Worm (Caenorhabditis elegans) whole organism, late embryonic: Measurements from ENCODE around the gene F47B8.2.
"Not testable (repeated sequence)": the region's sequence is repeated elsewhere in the genome, so short reads cannot be mapped to it uniquely, and the experiment has no call there.

Experiments
- C08G9.2 ChIP-seq: sonication (generic microtip); optimal IDR thresholded peaks from 2 replicates; lab custom pipeline; 2016; ENCODE audit warnings: mild to moderate bottlenecking, missing genetic modification characterization, moderate library complexity, missing compliant biosample characterization
- F13H6.1 ChIP-seq: sonication (generic microtip); optimal IDR thresholded peaks from 2 replicates; lab custom pipeline; 2016; ENCODE audit warnings: missing genetic modification characterization, missing compliant biosample characterization
- T23F11.4 ChIP-seq: fragments of 200-800 bp; sonication (Bioruptor generic); optimal IDR thresholded peaks from 2 replicates; lab custom pipeline; 2018; ENCODE audit warnings: mild to moderate bottlenecking, missing genetic modification characterization, missing compliant biosample characterization
- ama-1 ChIP-seq: fragments of 150-350 bp; optimal IDR thresholded peaks from 2 replicates; lab custom pipeline; 2014
- ceh-18 ChIP-seq: sonication (generic microtip); optimal IDR thresholded peaks from 2 replicates; lab custom pipeline; 2016; ENCODE audit warnings: missing genetic modification characterization, missing compliant biosample characterization
- ceh-19 ChIP-seq: fragments of 200-800 bp; sonication (Bioruptor generic); optimal IDR thresholded peaks from 2 replicates; lab custom pipeline; 2018; ENCODE audit warnings: mild to moderate bottlenecking, missing genetic modification characterization, missing compliant biosample characterization
- ceh-2 ChIP-seq: sonication (generic microtip); optimal IDR thresholded peaks from 2 replicates; lab custom pipeline; 2016; ENCODE audit warnings: missing genotype, missing genetic modification characterization, missing compliant biosample characterization
- ceh-22 ChIP-seq: sonication (generic microtip); optimal IDR thresholded peaks from 2 replicates; lab custom pipeline; 2017; ENCODE audit warnings: missing biosample characterization, missing genetic modification characterization
- ceh-6 ChIP-seq: fragments of 200-800 bp; sonication (Bioruptor generic); optimal IDR thresholded peaks from 2 replicates; lab custom pipeline; 2018; ENCODE audit warnings: mild to moderate bottlenecking, missing genetic modification characterization, missing compliant biosample characterization
- che-1 ChIP-seq: sonication (generic microtip); optimal IDR thresholded peaks from 2 replicates; lab custom pipeline; 2016; ENCODE audit warnings: mild to moderate bottlenecking, missing genetic modification characterization, missing compliant biosample characterization
- dmd-4 ChIP-seq: sonication (generic microtip); optimal IDR thresholded peaks from 2 replicates; lab custom pipeline; 2016; ENCODE audit warnings: borderline replicate concordance, missing genetic modification characterization, missing compliant biosample characterization
- elt-2 ChIP-seq: sonication (generic microtip); optimal IDR thresholded peaks from 2 replicates; lab custom pipeline; 2016; ENCODE audit warnings: missing genetic modification reagents, missing genetic modification characterization, missing compliant biosample characterization
- elt-4 ChIP-seq: sonication (generic microtip); optimal IDR thresholded peaks from 2 replicates; lab custom pipeline; 2016; ENCODE audit warnings: missing genetic modification characterization, missing compliant biosample characterization
- ets-4 ChIP-seq: sonication (generic microtip); optimal IDR thresholded peaks from 2 replicates; lab custom pipeline; 2016; ENCODE audit warnings: missing genetic modification characterization, missing compliant biosample characterization
- eyg-1 ChIP-seq: sonication (generic microtip); optimal IDR thresholded peaks from 2 replicates; lab custom pipeline; 2016; ENCODE audit warnings: missing genotype, missing genetic modification characterization, missing compliant biosample characterization
- fax-1 ChIP-seq: sonication (generic microtip); optimal IDR thresholded peaks from 2 replicates; lab custom pipeline; 2016; ENCODE audit warnings: missing genotype, missing genetic modification characterization, missing compliant biosample characterization
- fkh-10 ChIP-seq: fragments of 150-350 bp; optimal IDR thresholded peaks from 2 replicates; lab custom pipeline; 2014; ENCODE audit warnings: missing biosample characterization, missing genetic modification reagents, missing genetic modification characterization
- fkh-6 ChIP-seq: sonication (generic microtip); optimal IDR thresholded peaks from 2 replicates; lab custom pipeline; 2016; ENCODE audit warnings: missing genetic modification characterization, missing compliant biosample characterization
- hlh-13 ChIP-seq: fragments of 200-800 bp; sonication (Bioruptor generic); optimal IDR thresholded peaks from 2 replicates; lab custom pipeline; 2018; ENCODE audit warnings: mild to moderate bottlenecking, missing genetic modification characterization, missing compliant biosample characterization
- lim-6 ChIP-seq: sonication (generic microtip); optimal IDR thresholded peaks from 2 replicates; lab custom pipeline; 2016; ENCODE audit warnings: missing genetic modification characterization, missing compliant biosample characterization
- madf-2 ChIP-seq: sonication (generic microtip); optimal IDR thresholded peaks from 2 replicates; lab custom pipeline; 2017; ENCODE audit warnings: missing genetic modification characterization, missing compliant biosample characterization
- nhr-11 ChIP-seq: fragments of 150-350 bp; optimal IDR thresholded peaks from 2 replicates; lab custom pipeline; 2014; ENCODE audit warnings: missing biosample characterization, missing genetic modification characterization
- nhr-232 ChIP-seq: sonication (generic microtip); optimal IDR thresholded peaks from 2 replicates; lab custom pipeline; 2016; ENCODE audit warnings: missing genetic modification characterization, missing compliant biosample characterization
- npax-4 ChIP-seq: sonication (generic microtip); optimal IDR thresholded peaks from 2 replicates; lab custom pipeline; 2016; ENCODE audit warnings: missing genetic modification characterization, missing compliant biosample characterization
- odd-2 ChIP-seq: sonication (generic microtip); optimal IDR thresholded peaks from 2 replicates; lab custom pipeline; 2017; ENCODE audit warnings: antibody characterized with exemption, mild to moderate bottlenecking, missing genetic modification characterization, missing compliant biosample characterization
- pha-4 ChIP-seq: fragments of 150-350 bp; optimal IDR thresholded peaks from 2 replicates; lab custom pipeline; 2018; ENCODE audit warnings: missing biosample characterization, missing genetic modification reagents, missing genetic modification characterization
- pqm-1 ChIP-seq: sonication (generic microtip); optimal IDR thresholded peaks from 2 replicates; lab custom pipeline; 2016; ENCODE audit warnings: missing genetic modification characterization, missing compliant biosample characterization
- pros-1 ChIP-seq: fragments of 150-350 bp; optimal IDR thresholded peaks from 2 replicates; lab custom pipeline; 2014; ENCODE audit warnings: missing biosample characterization, missing genetic modification reagents, missing genetic modification characterization
- rnt-1 ChIP-seq: sonication (generic microtip); optimal IDR thresholded peaks from 2 replicates; lab custom pipeline; 2016; ENCODE audit warnings: missing genetic modification characterization, missing compliant biosample characterization
- sox-2 ChIP-seq: fragments of 200-800 bp; sonication (Bioruptor generic); IDR thresholded peaks from 2 replicates; pipeline ENCODE4 v1.3.6; 2022; ENCODE audit warnings: missing genetic modification reagents, missing genetic modification characterization, missing compliant biosample characterization
- sox-4 ChIP-seq: sonication (generic microtip); optimal IDR thresholded peaks from 2 replicates; lab custom pipeline; 2017; ENCODE audit warnings: mild to moderate bottlenecking, missing genetic modification characterization, inconsistent platforms, missing compliant biosample characterization
- syd-9 ChIP-seq: sonication (generic microtip); optimal IDR thresholded peaks from 2 replicates; lab custom pipeline; 2016; ENCODE audit warnings: mild to moderate bottlenecking, missing genetic modification characterization, moderate library complexity, missing compliant biosample characterization
- tbx-2 ChIP-seq: sonication (generic microtip); optimal IDR thresholded peaks from 2 replicates; lab custom pipeline; 2016; ENCODE audit warnings: missing genetic modification characterization, missing compliant biosample characterization
- unc-3 ChIP-seq, 2 experiments: fragments of 200-800 bp in 1 of 2; sonication (Bioruptor generic) in 1 of 2; sonication (generic microtip) in 1 of 2; conservative IDR thresholded peaks in 1 of 2; optimal IDR thresholded peaks in 1 of 2; 2 replicates each; pipeline versions ENCODE4 v1.3.6 to Lab custom; 2016 to 2022; ENCODE audit warnings: missing compliant biosample characterization in 2 of 2, missing genetic modification characterization in 2 of 2, missing genetic modification reagents in 1 of 2
- unc-42 ChIP-seq: sonication (generic microtip); optimal IDR thresholded peaks from 2 replicates; lab custom pipeline; 2016; ENCODE audit warnings: missing genotype, missing genetic modification characterization, missing compliant biosample characterization
- unc-86 ChIP-seq: sonication (generic microtip); optimal IDR thresholded peaks from 2 replicates; lab custom pipeline; 2016; ENCODE audit warnings: missing genetic modification characterization, missing compliant biosample characterization

The F47B8.2 gene

DNA sequence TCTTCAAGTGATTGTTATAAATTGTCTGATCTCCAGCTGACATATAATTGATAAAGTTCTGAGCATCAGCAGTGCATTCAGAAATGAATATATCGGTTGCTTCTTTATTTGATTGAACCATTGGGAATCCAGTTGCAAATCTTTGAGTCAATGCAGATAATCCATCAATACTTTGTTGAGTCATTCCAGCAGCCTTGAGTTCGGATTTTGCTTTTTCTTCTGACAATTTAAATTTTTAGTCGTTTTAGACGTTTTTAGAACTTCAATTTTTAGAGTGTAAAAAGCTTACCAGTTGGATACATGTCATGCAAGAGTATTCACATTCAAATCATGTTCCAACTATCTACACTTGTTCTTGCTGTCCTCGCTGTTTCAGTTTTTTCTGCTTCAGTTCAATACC is 6.8 kb downstream of the F47B8.2 start, which contains the start of gene F14D7.14:
F14D7.14 (plus strand) TSS at position 301 of the 400 bp plus-strand sequence.
- not testable (repeated sequence) for TF ChIP-seq ets-4 (tag; lab: Kevin White, UChicago); eyg-1 (tag; lab: Kevin White, UChicago); elt-4

DNA sequence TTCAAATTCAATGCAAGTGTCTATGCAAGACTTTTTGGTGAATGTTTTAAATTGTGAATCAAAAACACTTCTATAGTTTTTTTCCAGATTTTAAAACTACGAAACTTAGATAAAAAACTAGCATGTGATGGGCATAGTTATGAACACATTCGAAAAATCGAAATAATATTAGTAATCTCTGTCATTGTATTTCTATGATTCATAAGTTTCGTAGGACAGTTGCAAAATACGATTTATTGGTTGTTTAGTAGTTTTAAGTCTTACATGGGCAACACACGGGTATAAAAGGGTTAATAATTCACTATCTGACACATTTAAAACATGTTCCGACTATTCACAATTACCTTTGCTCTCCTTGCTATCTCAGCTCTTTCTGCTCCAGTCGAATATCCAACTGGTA is 8.3 kb downstream of the F47B8.2 start, which contains the start of gene spig-5:
spig-5 (plus strand) TSS at position 301 of the 400 bp plus-strand sequence.
- TF ChIP-seq odd-2 (tag; lab: Kevin White, UChicago); T23F11.4; sox-4 (tag; lab: Kevin White, UChicago): not testable (repeated sequence)

DNA sequence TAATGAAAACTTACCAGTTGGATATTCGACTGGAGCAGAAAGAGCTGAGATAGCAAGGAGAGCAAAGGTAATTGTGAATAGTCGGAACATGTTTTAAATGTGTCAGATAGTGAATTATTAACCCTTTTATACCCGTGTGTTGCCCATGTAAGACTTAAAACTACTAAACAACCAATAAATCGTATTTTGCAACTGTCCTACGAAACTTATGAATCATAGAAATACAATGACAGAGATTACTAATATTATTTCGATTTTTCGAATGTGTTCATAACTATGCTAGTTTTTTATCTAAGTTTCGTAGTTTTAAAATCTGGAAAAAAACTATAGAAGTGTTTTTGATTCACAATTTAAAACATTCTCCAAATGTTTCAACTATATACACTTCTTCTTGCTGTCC is 9.7 kb downstream of the F47B8.2 start, which contains the start of gene spig-4:
spig-4 (minus strand) TSS at position 101 of the 400 bp plus-strand sequence.
- not testable (repeated sequence) for TF ChIP-seq unc-86; pqm-1; sox-4 (tag; lab: Kevin White, UChicago)

DNA sequence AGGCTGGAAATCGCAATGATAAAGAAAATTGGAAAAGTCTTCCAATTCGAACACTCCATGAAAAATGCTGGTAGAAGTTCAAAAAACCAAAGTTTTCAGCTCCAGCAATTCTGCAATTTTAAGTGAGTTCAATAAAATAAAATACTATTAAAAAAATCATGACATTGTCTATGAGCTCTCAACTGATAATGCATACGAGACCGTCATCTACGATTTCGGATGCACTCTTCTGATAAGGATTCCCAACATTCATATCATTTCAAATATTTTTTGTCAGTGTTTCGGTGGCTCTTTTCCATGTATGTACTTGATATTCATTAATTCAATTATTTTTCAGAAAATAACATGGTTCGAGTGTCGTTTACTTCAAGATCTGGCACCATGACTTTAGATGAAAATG is 15.3 kb downstream of the F47B8.2 start, which contains the start of gene F14D7.6:
F14D7.6 (plus strand) TSS at position 338 of the 400 bp plus-strand sequence.
- no peak for TF ChIP-seq unc-42 (tag; lab: Kevin White, UChicago)
- peak; percentile 21 for TF ChIP-seq elt-2 (tag; lab: Kevin White, UChicago)

DNA sequence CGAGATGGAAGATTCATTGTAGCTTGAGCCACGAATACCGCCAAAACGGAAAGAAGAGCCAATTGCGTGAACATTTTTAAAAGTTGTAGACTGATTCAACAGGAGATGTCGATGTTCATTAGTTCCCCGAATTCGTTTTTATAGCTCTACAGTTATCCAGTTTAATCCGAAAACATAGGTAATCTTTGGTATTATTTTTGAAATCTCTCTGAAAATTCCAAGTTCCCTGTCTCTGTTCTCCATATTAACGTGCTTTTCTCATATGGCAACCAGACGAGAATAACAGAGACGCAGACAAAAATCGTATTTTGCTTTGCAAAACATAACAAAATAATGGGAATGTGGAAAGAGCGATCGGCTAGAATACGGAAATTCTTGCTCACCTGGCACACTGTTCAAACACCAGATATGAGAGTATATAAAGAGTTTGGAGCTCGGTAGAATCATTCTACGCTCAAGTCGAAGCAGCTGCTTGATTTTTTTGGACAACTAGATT is 16.8 kb downstream of the F47B8.2 start, which contains the start of the genes spig-3 and F14D7.12:
spig-3 (minus strand) TSS at position 101 of the 496 bp plus-strand sequence.
F14D7.12 (plus strand) TSS at position 446 of the 496 bp plus-strand sequence.
- TF ChIP-seq syd-9 (tag; lab: Kevin White, UChicago) (no peak), npax-4 (no peak), ceh-2 (tag; lab: Kevin White, UChicago) (no peak), elt-4 (no peak), unc-86 (no peak), fkh-6 (tag; lab: Kevin White, UChicago) (no peak), C08G9.2 (no peak), rnt-1 (tag; lab: Kevin White, UChicago) (no peak)

DNA sequence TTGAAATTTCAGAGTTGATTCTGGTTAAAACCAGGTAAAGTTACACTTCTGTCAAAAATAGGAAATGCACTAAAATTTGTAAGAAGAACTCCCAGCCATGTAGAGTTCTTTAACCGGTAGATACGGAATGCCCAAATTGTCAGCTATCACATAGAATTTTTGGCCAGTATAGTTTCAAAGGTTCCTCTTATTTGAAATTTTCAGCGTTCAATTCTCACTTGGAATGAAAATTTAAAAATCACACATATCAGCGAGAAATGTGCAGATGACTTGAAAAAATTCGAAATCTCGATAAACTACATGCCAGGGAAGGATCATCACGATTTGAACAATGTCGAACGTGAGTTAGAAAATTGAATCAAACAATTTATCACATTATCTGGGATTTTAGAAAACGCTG is 19.9 kb downstream of the F47B8.2 start, which contains the start of gene F14D7.3:
F14D7.3 (plus strand) TSS at position 301 of the 400 bp plus-strand sequence.
- TF ChIP-seq hlh-13 (GFP tag; lab: Kevin White, UChicago) (no peak), ceh-6 (GFP tag; lab: Kevin White, UChicago) (no peak), unc-42 (tag; lab: Kevin White, UChicago) (no peak), fkh-10 (GFP tag; lab: Kevin White, UChicago) (no peak), ceh-19 (no peak), fax-1 (tag; lab: Kevin White, UChicago) (no peak), nhr-11 (no peak)

DNA sequence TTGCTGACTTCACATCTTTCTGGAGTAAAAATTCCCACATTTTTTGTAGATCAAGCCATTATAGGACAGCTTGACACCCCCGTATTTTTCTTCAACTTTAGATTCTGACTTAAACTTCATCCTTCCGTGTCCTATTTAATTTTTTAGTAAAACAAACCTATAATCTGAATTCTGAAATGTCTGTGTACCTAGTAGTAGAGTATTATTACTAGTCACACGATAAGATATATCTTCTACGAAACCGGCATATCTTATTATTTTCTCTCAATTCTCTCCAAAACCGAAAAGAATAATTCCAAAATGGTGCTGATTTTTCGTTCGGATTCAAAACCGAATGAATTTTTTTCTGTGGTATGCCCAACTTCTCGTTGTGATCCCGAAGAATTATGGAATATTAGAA is 22.0 kb downstream of the F47B8.2 start, which contains the start of gene F14D7.9:
F14D7.9 (plus strand) TSS at position 301 of the 400 bp plus-strand sequence.
- no peak for TF ChIP-seq sox-2 (GFP tag; lab: Robert Waterston, UW)
- no peak for TF ChIP-seq pha-4
- TF ChIP-seq pqm-1: no peak
- TF ChIP-seq syd-9 (tag; lab: Kevin White, UChicago): no peak
- TF ChIP-seq madf-2: no peak
- no peak for TF ChIP-seq dmd-4 (tag; lab: Kevin White, UChicago)
- no peak for TF ChIP-seq elt-4

DNA sequence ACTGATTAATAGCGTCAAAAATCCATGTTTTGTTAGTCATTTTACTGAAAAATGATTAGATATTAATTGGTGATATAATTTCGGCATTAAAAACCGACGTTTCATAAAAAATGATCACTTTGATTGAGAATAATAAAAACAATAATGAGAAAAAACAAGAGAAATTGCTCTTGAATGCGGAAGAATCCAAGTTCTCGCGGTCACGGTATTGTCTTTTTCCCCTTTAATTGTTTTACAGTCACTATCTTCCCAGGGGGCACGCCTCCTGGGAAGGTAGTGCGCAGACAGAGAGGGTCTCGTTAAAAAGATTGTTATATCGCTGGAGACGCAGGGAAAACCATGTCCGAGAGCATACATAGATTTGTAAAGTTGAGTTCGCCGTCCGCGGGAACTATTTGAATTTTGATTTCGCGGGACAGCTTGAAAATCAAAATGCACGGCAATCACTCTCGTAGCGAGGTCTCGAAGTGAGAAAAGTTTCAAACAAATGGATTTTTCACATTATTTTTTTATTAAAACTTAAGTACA is 22.7 kb downstream of the F47B8.2 start, which contains the start of gene F14D7.2:
F14D7.2 (minus strand) TSS at position 51 of the 528 bp plus-strand sequence.
- TF ChIP-seq unc-3 (GFP tag; conservative IDR thresholded peaks at IDR 0.05; lab: Robert Waterston, UW) (no peak), unc-3 (tag; optimal IDR thresholded peaks at IDR 0.05; lab: Kevin White, UChicago) (no peak), che-1 (tag; lab: Kevin White, UChicago) (no peak), pros-1 (tag; lab: Kevin White, UChicago) (no peak), fax-1 (tag; lab: Kevin White, UChicago) (no peak), hlh-13 (GFP tag; lab: Kevin White, UChicago) (no peak), elt-4 (no peak), lim-6 (tag; lab: Kevin White, UChicago) (no peak), unc-42 (tag; lab: Kevin White, UChicago) (no peak), fkh-10 (GFP tag; lab: Kevin White, UChicago) (no peak), tbx-2 (tag; lab: Kevin White, UChicago) (no peak), nhr-232 (tag; lab: Kevin White, UChicago) (no peak), ceh-22 (tag; lab: Kevin White, UChicago) (no peak), F13H6.1 (tag; lab: Kevin White, UChicago) (no peak), ama-1 (lab: Kevin White, UChicago) (no peak), npax-4 (no peak), ceh-18 (tag; lab: Kevin White, UChicago) (no peak)
